Worm (Caenorhabditis elegans) whole organism, L1 larva: ENCODE results near the gene Y58A7A.3.

ENCODE experiments used
- F16B12.6 ChIP-seq: fragments of 150-350 bp; optimal IDR thresholded peaks from 2 replicates; lab custom pipeline; 2014; ENCODE audit warnings: missing biosample characterization, missing genetic modification characterization
- alr-1 ChIP-seq: fragments of 200-800 bp; sonication (Bioruptor generic); optimal IDR thresholded peaks from 2 replicates; lab custom pipeline; 2018; ENCODE audit warnings: borderline replicate concordance, mild to moderate bottlenecking, missing genetic modification characterization, missing compliant biosample characterization
- blmp-1 ChIP-seq: fragments of 150-350 bp; optimal IDR thresholded peaks from 2 replicates; lab custom pipeline; 2014; ENCODE audit warnings: missing biosample characterization, missing genetic modification characterization
- lsy-2 ChIP-seq, 2 experiments: fragments of 150-350 bp; optimal IDR thresholded peaks; 2 replicates each; lab custom pipeline; 2014; ENCODE audit warnings: missing biosample characterization in 2 of 2, missing genetic modification characterization in 2 of 2
- nhr-12 ChIP-seq: sonication (generic microtip); optimal IDR thresholded peaks from 2 replicates; lab custom pipeline; 2017; ENCODE audit warnings: missing biosample characterization, missing genetic modification characterization
- pqm-1 ChIP-seq: sonication (generic microtip); optimal IDR thresholded peaks from 3 replicates; lab custom pipeline; 2017; ENCODE audit warnings: missing biosample characterization, missing genetic modification characterization
- sox-4 ChIP-seq: sonication (generic microtip); optimal IDR thresholded peaks from 2 replicates; lab custom pipeline; 2016; ENCODE audit warnings: missing genetic modification characterization, missing compliant biosample characterization
- unc-62 ChIP-seq: fragments of 150-350 bp; optimal IDR thresholded peaks from 2 replicates; lab custom pipeline; 2014; ENCODE audit warnings: missing biosample characterization, missing genetic modification reagents, missing genetic modification characterization
- zag-1 ChIP-seq: fragments of 150-350 bp; optimal IDR thresholded peaks from 2 replicates; lab custom pipeline; 2014; ENCODE audit warnings: missing biosample characterization, missing genetic modification characterization

DNA sequence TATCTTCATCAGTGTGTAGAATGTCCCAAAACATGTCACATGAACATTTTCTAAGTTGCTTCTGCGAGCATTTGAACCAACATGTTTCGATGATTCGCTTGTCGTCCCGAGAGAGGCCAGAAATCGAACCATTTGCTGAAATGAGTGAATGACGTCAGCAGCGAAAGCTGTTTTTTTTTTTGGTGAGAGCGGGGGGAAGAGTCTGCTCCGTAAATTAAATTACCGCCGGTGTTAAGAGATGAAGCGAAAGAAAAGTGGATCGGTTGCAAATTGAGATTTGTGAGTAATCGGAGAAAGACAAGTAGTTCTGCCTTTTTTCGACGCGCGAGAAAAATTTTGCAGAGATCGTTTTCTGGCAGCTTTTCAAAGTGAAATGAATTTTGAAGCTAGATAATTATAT lies 7.6 kb upstream of the Y58A7A.3 start:
- TF ChIP-seq nhr-12 (tag; lab: Kevin White, UChicago) (no peak), blmp-1 (no peak), unc-62 (GFP tag; lab: Kevin White, UChicago) (no peak), F16B12.6 (no peak), alr-1 (no peak), zag-1 (tag; lab: Kevin White, UChicago) (no peak), lsy-2 (tag; optimal IDR thresholded peaks at IDR 0.05; lab: Kevin White, UChicago) (no peak), sox-4 (no peak), pqm-1 (tag; lab: Kevin White, UChicago) (no peak)
